Worm (Caenorhabditis elegans): ENCODE data around the gene nsph-1.1.

DNA sequence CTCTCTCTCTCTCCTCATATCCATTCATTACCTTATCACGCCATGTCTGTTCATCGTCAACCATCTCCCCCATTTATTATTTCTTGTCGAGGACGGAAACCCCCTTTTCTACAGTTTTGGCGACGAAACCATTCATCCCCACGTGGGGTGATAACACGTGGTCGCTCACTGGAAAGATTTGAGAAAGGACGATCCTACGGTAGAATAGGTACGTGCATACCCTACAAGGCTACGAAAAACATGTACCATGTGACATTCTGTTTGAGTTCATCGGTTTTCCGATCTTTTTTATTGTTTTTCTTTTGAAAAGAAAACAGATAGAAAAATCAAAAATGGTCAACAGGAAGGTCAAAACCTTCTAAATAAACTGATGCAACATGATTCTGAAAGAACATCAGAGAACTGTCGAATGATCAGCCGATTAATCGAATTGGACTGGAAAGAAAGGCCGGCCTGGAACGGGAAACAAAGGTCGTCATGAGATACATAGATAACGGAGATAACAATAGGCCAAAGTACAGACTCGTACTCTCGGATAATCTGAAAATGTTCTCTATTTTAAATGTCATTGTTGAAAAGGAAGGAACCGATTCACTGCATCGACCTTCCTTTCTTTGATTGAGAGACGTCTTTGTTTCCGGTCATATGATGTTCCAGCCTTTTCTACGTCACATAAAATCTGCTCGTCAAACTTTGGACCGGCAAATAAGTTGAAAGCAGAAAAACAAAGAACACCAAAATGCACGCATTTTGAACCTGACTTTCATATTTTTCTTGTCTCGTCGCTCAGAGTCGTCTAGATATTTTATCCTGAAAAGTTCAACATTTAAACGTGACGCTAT lies 24.3 kb upstream of the nsph-1.1 start:
- TF ChIP-seq ama-1 (optimal IDR thresholded peaks at IDR 0.05) (no peak), sea-1 (GFP tag; conservative IDR thresholded peaks at IDR 0.05) (no peak), pes-1 (GFP tag; IDR thresholded peaks at IDR 0.05) (no peak), flt-1 (GFP tag; IDR thresholded peaks at IDR 0.05) (no peak), ceh-36 (tag; optimal IDR thresholded peaks at IDR 0.05) (no peak), B0310.2 (tag; optimal IDR thresholded peaks at IDR 0.05) (no peak)

Measured in whole organism, early embryonic.